Worm (Caenorhabditis elegans) whole organism, L4 larva: ENCODE results near the gene T21C9.9.

Source experiments
- ceh-62 ChIP-seq: sonication (generic microtip); optimal IDR thresholded peaks from 2 replicates; lab custom pipeline; 2017; ENCODE audit warnings: missing biosample characterization, missing genetic modification characterization
- dve-1 ChIP-seq: sonication (generic microtip); optimal IDR thresholded peaks from 2 replicates; lab custom pipeline; 2017; ENCODE audit warnings: antibody characterized with exemption, mild to moderate bottlenecking, missing genetic modification characterization, missing compliant biosample characterization; ENCODE audit not compliant: insufficient read depth
- fkh-10 ChIP-seq: fragments of 150-350 bp; optimal IDR thresholded peaks from 2 replicates; lab custom pipeline; 2014; ENCODE audit warnings: missing biosample characterization, missing genetic modification reagents, missing genetic modification characterization
- lin-15B ChIP-seq: fragments of 150-350 bp; sonication (generic microtip); optimal IDR thresholded peaks from 3 replicates; lab custom pipeline; 2014; ENCODE audit warnings: missing biosample characterization, missing genetic modification characterization
- nhr-237 ChIP-seq: sonication (generic microtip); optimal IDR thresholded peaks from 2 replicates; lab custom pipeline; 2017; ENCODE audit warnings: missing biosample characterization, missing genetic modification characterization
- snpc-4 ChIP-seq: fragments of 150-350 bp; optimal IDR thresholded peaks from 2 replicates; lab custom pipeline; 2014; ENCODE audit warnings: missing biosample characterization, missing genetic modification characterization
- zag-1 ChIP-seq: fragments of 150-350 bp; optimal IDR thresholded peaks from 2 replicates; lab custom pipeline; 2014; ENCODE audit warnings: missing biosample characterization, missing genetic modification characterization

DNA sequence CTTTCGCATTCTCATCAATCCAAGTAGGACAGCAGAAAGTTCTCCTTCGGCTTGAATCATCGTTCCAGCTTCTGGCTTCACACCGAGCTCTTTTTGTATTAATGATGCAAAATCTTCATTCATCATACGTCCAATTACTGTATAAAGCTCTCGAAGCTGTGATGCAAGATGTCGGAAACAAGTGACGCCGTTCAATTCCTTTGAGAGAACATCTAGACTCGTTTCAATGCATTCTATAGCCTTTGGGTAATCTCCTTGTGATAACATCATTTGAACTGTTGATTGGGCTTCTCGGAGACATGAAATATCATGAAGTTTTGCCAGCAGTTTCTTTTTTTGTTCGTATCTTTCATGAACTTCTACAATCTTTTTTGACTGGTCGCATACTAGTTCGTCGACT, 23.9 kb downstream of the T21C9.9 start:
- TF ChIP-seq ceh-62 (no peak), snpc-4 (tag; lab: Kevin White, UChicago) (no peak), lin-15B (no peak), nhr-237 (tag; lab: Kevin White, UChicago) (no peak), zag-1 (tag; lab: Kevin White, UChicago) (no peak), fkh-10 (GFP tag; lab: Kevin White, UChicago) (no peak), dve-1 (no peak)
